Worm (Caenorhabditis elegans) whole organism, L1 larva: ENCODE data around the gene jmjd-1.2.

Experiments
- C04F5.9 ChIP-seq: sonication (generic microtip); optimal IDR thresholded peaks from 2 replicates; lab custom pipeline; 2016; ENCODE audit warnings: missing genetic modification characterization, missing compliant biosample characterization
- C16A3.4 ChIP-seq: fragments of 150-350 bp; optimal IDR thresholded peaks from 2 replicates; lab custom pipeline; 2014; ENCODE audit warnings: missing biosample characterization, missing genetic modification characterization
- ama-1 ChIP-seq: fragments of 150-350 bp; optimal IDR thresholded peaks from 2 replicates; lab custom pipeline; 2014
- blmp-1 ChIP-seq: fragments of 150-350 bp; optimal IDR thresholded peaks from 2 replicates; lab custom pipeline; 2014; ENCODE audit warnings: missing biosample characterization, missing genetic modification characterization
- ceh-8 ChIP-seq: fragments of 200-800 bp; sonication (Bioruptor generic); optimal IDR thresholded peaks from 2 replicates; lab custom pipeline; 2018; ENCODE audit warnings: mild to moderate bottlenecking, missing genetic modification characterization, moderate library complexity, missing compliant biosample characterization
- ceh-82 ChIP-seq, 3 experiments: fragments of 150-350 bp in 1 of 3; sonication (generic microtip) in 2 of 3; optimal IDR thresholded peaks; 2 replicates each; lab custom pipeline; 2014 to 2017; ENCODE audit warnings: missing biosample characterization in 3 of 3, missing genetic modification characterization in 3 of 3
- ceh-90 ChIP-seq: sonication (generic microtip); optimal IDR thresholded peaks from 2 replicates; lab custom pipeline; 2016; ENCODE audit warnings: missing genetic modification characterization, missing compliant biosample characterization
- ces-1 ChIP-seq: fragments of 150-350 bp; optimal IDR thresholded peaks from 2 replicates; lab custom pipeline; 2014; ENCODE audit warnings: missing biosample characterization, missing genetic modification reagents, missing genetic modification characterization
- elt-2 ChIP-seq: sonication (generic microtip); optimal IDR thresholded peaks from 2 replicates; lab custom pipeline; 2016; ENCODE audit warnings: missing genetic modification characterization, mild to moderate bottlenecking, inconsistent platforms, missing compliant biosample characterization, missing genetic modification reagents
- elt-3 ChIP-seq, 6 experiments: fragments of 150-350 bp in 1 of 6; sonication (generic microtip); optimal IDR thresholded peaks; 2 replicates each; lab custom pipeline; 2017 to 2018; ENCODE audit warnings: missing biosample characterization in 6 of 6, missing genetic modification characterization in 6 of 6, inconsistent platforms in 1 of 6
- fkh-4 ChIP-seq: sonication (generic microtip); optimal IDR thresholded peaks from 2 replicates; lab custom pipeline; 2016; ENCODE audit warnings: missing compliant biosample characterization, missing genetic modification characterization, borderline replicate concordance
- fos-1 ChIP-seq: fragments of 150-350 bp; optimal IDR thresholded peaks from 2 replicates; lab custom pipeline; 2014; ENCODE audit warnings: missing biosample characterization, missing genetic modification characterization
- irx-1 ChIP-seq: sonication (generic microtip); optimal IDR thresholded peaks from 2 replicates; lab custom pipeline; 2016; ENCODE audit warnings: missing genetic modification characterization, missing compliant biosample characterization
- jun-1 ChIP-seq: fragments of 150-350 bp; optimal IDR thresholded peaks from 2 replicates; lab custom pipeline; 2014; ENCODE audit warnings: missing biosample characterization, missing genetic modification reagents, missing genetic modification characterization
- lin-15B ChIP-seq: fragments of 150-350 bp; sonication (generic microtip); optimal IDR thresholded peaks from 3 replicates; lab custom pipeline; 2014; ENCODE audit warnings: missing biosample characterization, missing genetic modification characterization
- lin-35 ChIP-seq, 2 experiments: fragments of 150-350 bp; optimal IDR thresholded peaks; 2 replicates each; lab custom pipeline; 2014; ENCODE audit warnings: missing biosample characterization in 2 of 2, missing genetic modification characterization in 2 of 2, missing genetic modification reagents in 2 of 2
- mab-9 ChIP-seq: fragments of 200-800 bp; sonication (Bioruptor generic); IDR thresholded peaks from 2 replicates; pipeline ENCODE4 v1.3.6; 2022; ENCODE audit warnings: missing genetic modification reagents, missing genetic modification characterization, missing compliant biosample characterization
- mdl-1 ChIP-seq, 2 experiments: fragments of 150-350 bp; optimal IDR thresholded peaks; 2 replicates each; lab custom pipeline; 2014 to 2017; ENCODE audit warnings: missing biosample characterization in 2 of 2, missing genetic modification characterization in 2 of 2, inconsistent platforms in 1 of 2
- nhr-47 ChIP-seq: sonication (generic microtip); optimal IDR thresholded peaks from 2 replicates; lab custom pipeline; 2016; ENCODE audit warnings: mild to moderate bottlenecking, missing genetic modification characterization, moderate library complexity, missing compliant biosample characterization
- nhr-71 ChIP-seq: sonication (generic microtip); optimal IDR thresholded peaks from 2 replicates; lab custom pipeline; 2016; ENCODE audit warnings: mild to moderate bottlenecking, missing genetic modification characterization, moderate library complexity, missing compliant biosample characterization
- nhr-76 ChIP-seq: sonication (generic microtip); optimal IDR thresholded peaks from 2 replicates; lab custom pipeline; 2017; ENCODE audit warnings: missing biosample characterization, missing genetic modification characterization
- nhr-85 ChIP-seq: sonication (generic microtip); peaks from one replicate; lab custom pipeline; 2016; ENCODE audit warnings: missing genetic modification characterization, inconsistent platforms, missing compliant biosample characterization
- pax-3 ChIP-seq: fragments of 200-800 bp; sonication (Bioruptor generic); optimal IDR thresholded peaks from 2 replicates; lab custom pipeline; 2018; ENCODE audit warnings: mild to moderate bottlenecking, missing genetic modification characterization, moderate library complexity, missing compliant biosample characterization
- pqm-1 ChIP-seq: sonication (generic microtip); optimal IDR thresholded peaks from 3 replicates; lab custom pipeline; 2017; ENCODE audit warnings: missing biosample characterization, missing genetic modification characterization
- rnt-1 ChIP-seq: sonication (generic microtip); optimal IDR thresholded peaks from 2 replicates; lab custom pipeline; 2016; ENCODE audit warnings: mild to moderate bottlenecking, missing genetic modification characterization, moderate library complexity, missing compliant biosample characterization
- snu-23 ChIP-seq: sonication (generic microtip); optimal IDR thresholded peaks from 2 replicates; lab custom pipeline; 2016; ENCODE audit warnings: missing genetic modification characterization, missing compliant biosample characterization
- sox-4 ChIP-seq: sonication (generic microtip); optimal IDR thresholded peaks from 2 replicates; lab custom pipeline; 2016; ENCODE audit warnings: missing genetic modification characterization, missing compliant biosample characterization
- sptf-1 ChIP-seq: fragments of 150-350 bp; optimal IDR thresholded peaks from 2 replicates; lab custom pipeline; 2014; ENCODE audit warnings: missing biosample characterization, missing genetic modification characterization
- xbp-1 ChIP-seq: sonication (generic microtip); optimal IDR thresholded peaks from 2 replicates; lab custom pipeline; 2016; ENCODE audit warnings: missing genetic modification characterization, missing compliant biosample characterization
- ztf-11 ChIP-seq, 2 experiments: sonication (generic microtip); optimal IDR thresholded peaks; 2 replicates each; lab custom pipeline; 2016 to 2017; ENCODE audit warnings: missing genetic modification characterization in 2 of 2, missing biosample characterization in 1 of 2, missing compliant biosample characterization in 1 of 2
- ztf-4 ChIP-seq: fragments of 150-350 bp; optimal IDR thresholded peaks from 2 replicates; lab custom pipeline; 2014; ENCODE audit warnings: missing biosample characterization, missing genetic modification characterization

The jmjd-1.2 gene

DNA sequence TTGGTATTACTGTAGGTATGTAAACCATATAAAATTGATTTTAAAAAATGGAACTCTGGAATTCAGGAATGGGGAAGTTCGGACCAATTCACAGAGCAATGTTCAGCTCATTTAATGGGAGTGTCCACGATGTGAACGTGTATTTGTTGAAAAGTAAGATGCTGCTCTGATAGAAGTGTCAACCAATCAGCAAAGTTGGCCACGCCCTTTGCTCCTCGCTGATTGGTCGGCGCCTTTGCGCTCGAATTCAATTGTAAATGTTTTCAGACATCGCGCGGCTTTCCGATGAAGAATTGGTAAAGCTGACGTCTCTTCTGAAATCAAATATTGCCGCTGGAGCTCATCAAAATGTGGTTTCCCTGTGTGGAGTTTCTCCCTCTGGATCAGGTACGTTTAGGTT, 22.4 kb downstream of the jmjd-1.2 start:
- TF ChIP-seq nhr-85 (tag; lab: Kevin White, UChicago) (peak; percentile 30), jun-1 (tag; lab: Kevin White, UChicago) (no peak)
- TF ChIP-seq, all 84 proteins: peak for 1

- TF ChIP-seq nhr-47 (no peak), pqm-1 (tag; lab: Kevin White, UChicago) (no peak), rnt-1 (tag; lab: Kevin White, UChicago) (no peak), xbp-1 (tag; lab: Kevin White, UChicago) (peak; percentile 62), ztf-11 (tag; optimal IDR thresholded peaks at IDR 0.05; lab: Kevin White, UChicago) (no peak), mab-9 (GFP tag; lab: Robert Waterston, UW) (no peak), nhr-76 (tag; lab: Kevin White, UChicago) (no peak), mdl-1 (tag; optimal IDR thresholded peaks at IDR 0.05; lab: Kevin White, UChicago) (no peak)
Measured at ce11 chrIV:4686291-4686830, 25.6 kb downstream of the jmjd-1.2 start.

DNA sequence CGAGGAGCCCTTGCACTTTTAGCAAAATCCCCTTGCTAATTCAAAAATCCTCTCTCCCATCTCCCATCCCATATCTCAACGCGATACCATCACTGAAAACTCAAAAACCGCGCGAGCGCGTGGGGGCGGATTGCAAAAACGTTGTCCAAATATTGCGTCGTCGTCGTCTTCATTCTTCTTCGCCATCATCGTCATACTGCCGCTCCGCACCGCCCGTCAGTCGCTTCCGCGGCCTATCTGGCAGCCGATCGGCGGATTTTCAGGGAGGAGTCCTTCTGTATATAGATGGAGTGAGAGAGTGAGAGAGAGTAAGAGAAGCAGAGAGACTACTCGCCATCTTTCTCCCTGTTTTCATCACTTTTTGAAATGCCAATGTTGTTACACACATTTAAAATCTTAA, 26.1 kb downstream of the jmjd-1.2 start:
- no peak for TF ChIP-seq C04F5.9
- TF ChIP-seq fos-1 (tag; lab: Kevin White, UChicago): no peak
- no peak for TF ChIP-seq lin-15B (tag; lab: Kevin White, UChicago)
- no peak for TF ChIP-seq snu-23 (GFP tag; lab: Kevin White, UChicago)
- TF ChIP-seq ceh-8 (GFP tag; lab: Kevin White, UChicago): no peak
- no peak for TF ChIP-seq nhr-76 (tag; lab: Kevin White, UChicago)
- TF ChIP-seq sox-4 (tag; lab: Kevin White, UChicago): no peak

ce11 chrIV:4688221-4688620, 27.4 kb downstream of the jmjd-1.2 start, which contains the start of gene bus-4:
Gene bus-4, plus strand, starts transcription at chrIV:4688269.
- TF ChIP-seq ztf-4: no peak
- no peak for TF ChIP-seq nhr-71 (tag; lab: Kevin White, UChicago)
- peak; percentile 92 for TF ChIP-seq blmp-1 (tag; lab: Kevin White, UChicago)
- no peak for TF ChIP-seq C16A3.4 (tag; lab: Kevin White, UChicago)
- no peak for TF ChIP-seq pax-3
- TF ChIP-seq elt-3 (tag; optimal IDR thresholded peaks at IDR 0.05; lab: Kevin White, UChicago): no peak

DNA sequence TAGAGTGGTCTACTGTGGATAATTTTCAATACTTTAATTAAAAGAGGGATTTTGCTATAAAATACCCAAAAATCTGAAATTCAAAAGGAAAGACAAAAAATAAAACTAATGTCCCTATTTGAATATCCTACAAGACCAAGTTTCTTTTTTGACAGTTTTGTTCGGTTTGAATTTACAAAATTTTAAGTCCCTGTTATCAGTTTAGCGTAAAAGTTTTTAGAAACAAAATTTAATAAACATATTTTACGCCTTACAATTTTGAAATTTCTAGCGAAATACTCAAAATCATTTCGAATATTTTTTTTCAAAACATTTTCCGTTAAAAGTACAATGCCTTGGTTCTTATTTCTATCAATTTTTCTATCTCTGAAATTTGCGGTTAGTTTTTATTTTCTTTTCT, 31.7 kb downstream of the jmjd-1.2 start, which contains the start of gene spe-51:
Gene spe-51, plus strand, starts transcription at position 301 of the 400 bp plus-strand sequence.
- TF ChIP-seq ceh-82 (tag; optimal IDR thresholded peaks at IDR 0.05; lab: Kevin White, UChicago): no peak
- no peak for TF ChIP-seq pax-3
- TF ChIP-seq sptf-1: no peak
- TF ChIP-seq lin-35 (GFP tag; optimal IDR thresholded peaks at IDR 0.05; lab: Kevin White, UChicago): no peak
- TF ChIP-seq, all 84 proteins: peak for 0

DNA sequence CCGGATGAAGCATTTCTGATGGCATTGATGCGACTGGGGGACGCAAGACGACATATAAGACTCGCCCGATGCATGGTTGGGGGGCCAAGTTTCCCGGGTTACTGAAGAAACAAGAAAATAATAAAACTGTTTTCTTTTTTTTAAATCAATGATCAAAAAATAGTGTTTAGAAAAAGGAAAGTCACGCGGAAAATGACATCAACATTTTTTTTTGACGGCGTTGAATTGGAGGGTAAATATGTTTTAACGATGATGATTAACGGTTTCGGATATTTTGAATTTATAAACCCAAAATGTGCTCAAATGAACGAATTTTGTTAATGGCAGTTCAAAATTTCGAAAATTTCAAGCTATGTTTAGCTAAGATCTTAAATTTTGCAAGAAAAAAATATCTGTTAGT, 43.1 kb downstream of the jmjd-1.2 start, which contains the start of gene ogdh-1:
Gene ogdh-1, minus strand, starts transcription at position 101 of the 400 bp plus-strand sequence.
- TF ChIP-seq mab-9 (GFP tag; lab: Robert Waterston, UW): no peak
- TF ChIP-seq irx-1 (tag; lab: Kevin White, UChicago): no peak
- no peak for TF ChIP-seq elt-2 (tag; lab: Kevin White, UChicago)
- TF ChIP-seq fkh-4: no peak
- no peak for TF ChIP-seq ztf-11 (tag; optimal IDR thresholded peaks at IDR 0.05; lab: Kevin White, UChicago)
- no peak for TF ChIP-seq ceh-82 (tag; optimal IDR thresholded peaks at IDR 0.05; lab: Kevin White, UChicago)
- no peak for TF ChIP-seq fos-1 (tag; lab: Kevin White, UChicago)
- no peak for TF ChIP-seq ceh-90 (tag; lab: Kevin White, UChicago)
- no peak for TF ChIP-seq ces-1 (GFP tag; lab: Kevin White, UChicago)
- TF ChIP-seq ama-1: no peak
